Worm (Caenorhabditis elegans) whole organism, L4 larva: ENCODE measurements around the gene srh-293.

Experiments used
- D1046.2 ChIP-seq: fragments of 200-800 bp; sonication (Bioruptor generic); IDR thresholded peaks from 2 replicates; pipeline ENCODE4 v1.3.6; 2022; ENCODE audit warnings: missing genetic modification characterization, missing compliant biosample characterization
- R02D3.7 ChIP-seq: fragments of 150-350 bp; sonication (generic microtip); optimal IDR thresholded peaks from 3 replicates; lab custom pipeline; 2014; ENCODE audit warnings: missing biosample characterization, missing genetic modification characterization
- daf-16 ChIP-seq, 3 experiments: sonication (generic microtip); optimal IDR thresholded peaks; 2 replicates each; lab custom pipeline; 2016 to 2017; ENCODE audit warnings: missing genetic modification characterization in 3 of 3, missing genetic modification reagents in 3 of 3, mild to moderate bottlenecking in 2 of 3, missing compliant biosample characterization in 2 of 3, missing biosample characterization in 1 of 3, moderate library complexity in 1 of 3
- dmd-6 ChIP-seq: fragments of 200-800 bp; sonication (Bioruptor generic); IDR thresholded peaks from 2 replicates; pipeline ENCODE4 v1.3.6; 2022; ENCODE audit warnings: missing genetic modification reagents, missing genetic modification characterization, missing compliant biosample characterization
- lin-13 ChIP-seq: fragments of 150-350 bp; optimal IDR thresholded peaks from 2 replicates; lab custom pipeline; 2014; ENCODE audit warnings: missing biosample characterization, missing genetic modification reagents, missing genetic modification characterization
- lin-39 ChIP-seq: fragments of 150-350 bp; optimal IDR thresholded peaks from 2 replicates; lab custom pipeline; 2014; ENCODE audit warnings: missing biosample characterization, missing genetic modification reagents, missing genetic modification characterization
- mes-2 ChIP-seq: sonication (generic microtip); optimal IDR thresholded peaks from 2 replicates; lab custom pipeline; 2016; ENCODE audit warnings: missing genotype, mild to moderate bottlenecking, missing genetic modification characterization, missing compliant biosample characterization; ENCODE audit not compliant: poor library complexity, severe bottlenecking
- nhr-77 ChIP-seq: fragments of 150-350 bp; optimal IDR thresholded peaks from 2 replicates; lab custom pipeline; 2014; ENCODE audit warnings: missing biosample characterization, missing genetic modification characterization
- pha-4 ChIP-seq, 2 experiments: fragments of 150-350 bp in 1 of 2; fragments of 200-800 bp in 1 of 2; sonication (Bioruptor generic) in 1 of 2; IDR thresholded peaks in 1 of 2; optimal IDR thresholded peaks in 1 of 2; 2 replicates each; pipeline versions ENCODE4 v1.3.6 to Lab custom; 2014 to 2022; ENCODE audit warnings: missing genetic modification characterization in 2 of 2, missing genetic modification reagents in 2 of 2, missing biosample characterization in 1 of 2, missing compliant biosample characterization in 1 of 2
- unc-62 ChIP-seq, 3 experiments: fragments of 150-350 bp in 1 of 3; sonication (generic microtip); optimal IDR thresholded peaks in 2 of 3; peaks in 1 of 3; 1 replicate in 1 of 3; 2 replicates in 2 of 3; lab custom pipeline; 2014 to 2017; ENCODE audit warnings: missing biosample characterization in 3 of 3, missing genetic modification characterization in 3 of 3, missing genetic modification reagents in 3 of 3, missing genotype in 1 of 3

- TF ChIP-seq D1046.2 (GFP tag; lab: Robert Waterston, UW) (no peak), unc-62 (GFP tag; optimal IDR thresholded peaks at IDR 0.05 in 1 of 2; lab: Kevin White, UChicago) (no peak), unc-62 (tag; optimal IDR thresholded peaks at IDR 0.05; lab: Kevin White, UChicago) (no peak), dmd-6 (peak; percentile 85), mes-2 (no peak), lin-39 (tag; lab: Kevin White, UChicago) (no peak), pha-4 (GFP tag; IDR thresholded peaks at IDR 0.05; lab: Robert Waterston, UW) (no peak), pha-4 (tag; optimal IDR thresholded peaks at IDR 0.05; lab: Kevin White, UChicago) (no peak), nhr-77 (tag; lab: Kevin White, UChicago) (no peak), R02D3.7 (no peak), daf-16 (GFP tag; optimal IDR thresholded peaks at IDR 0.05; lab: Kevin White, UChicago) (no peak), daf-16 (tag; optimal IDR thresholded peaks at IDR 0.05; lab: Kevin White, UChicago) (peak; percentile 79), lin-13 (no peak)
Measured at ce11 chrV:15915919-15916318, 50.0 kb downstream of the srh-293 start, which contains the start of gene gst-38.
